Worm (Caenorhabditis elegans) whole organism, L2 larva: ENCODE measurements around the gene osta-2.
A peak's percentile ranks its signal among the peaks of the same experiment; 100 is the strongest.

Experiments
- C34F6.9 ChIP-seq: fragments of 150-350 bp; optimal IDR thresholded peaks from 2 replicates; lab custom pipeline; 2014; ENCODE audit warnings: missing biosample characterization, missing genetic modification characterization
- Y55F3AM.14 ChIP-seq: fragments of 200-800 bp; sonication (Bioruptor generic); optimal IDR thresholded peaks from 2 replicates; lab custom pipeline; 2018; ENCODE audit warnings: mild to moderate bottlenecking, missing genetic modification characterization, missing compliant biosample characterization
- ZK546.5 ChIP-seq: sonication (generic microtip); optimal IDR thresholded peaks from 2 replicates; lab custom pipeline; 2017; ENCODE audit warnings: missing biosample characterization, missing genetic modification characterization
- alr-1 ChIP-seq: fragments of 150-350 bp; optimal IDR thresholded peaks from 2 replicates; lab custom pipeline; 2014; ENCODE audit warnings: missing biosample characterization, missing genetic modification characterization
- ama-1 ChIP-seq: fragments of 150-350 bp; optimal IDR thresholded peaks from 2 replicates; lab custom pipeline; 2018; ENCODE audit warnings: inconsistent platforms
- blmp-1 ChIP-seq: sonication (generic microtip); optimal IDR thresholded peaks from 2 replicates; lab custom pipeline; 2017; ENCODE audit warnings: missing genetic modification characterization, mild to moderate bottlenecking, missing compliant biosample characterization, antibody characterized with exemption, moderate library complexity; ENCODE audit not compliant: insufficient read depth
- ceh-16 ChIP-seq: fragments of 150-350 bp; optimal IDR thresholded peaks from 2 replicates; lab custom pipeline; 2014; ENCODE audit warnings: missing biosample characterization, missing genetic modification characterization
- crh-2 ChIP-seq: sonication (generic microtip); optimal IDR thresholded peaks from 2 replicates; lab custom pipeline; 2017; ENCODE audit warnings: missing biosample characterization, missing genetic modification characterization
- dmd-4 ChIP-seq: sonication (generic microtip); optimal IDR thresholded peaks from 2 replicates; lab custom pipeline; 2017; ENCODE audit warnings: missing biosample characterization, missing genetic modification characterization
- egl-27 ChIP-seq: sonication (generic microtip); optimal IDR thresholded peaks from 3 replicates; lab custom pipeline; 2017; ENCODE audit warnings: missing biosample characterization, missing genetic modification reagents, missing genetic modification characterization
- elt-1 ChIP-seq: fragments of 150-350 bp; optimal IDR thresholded peaks from 2 replicates; lab custom pipeline; 2014; ENCODE audit warnings: missing biosample characterization, missing genetic modification characterization
- elt-3 ChIP-seq: sonication (generic microtip); optimal IDR thresholded peaks from 2 replicates; lab custom pipeline; 2017; ENCODE audit warnings: missing biosample characterization, missing genetic modification characterization
- fos-1 ChIP-seq: fragments of 150-350 bp; optimal IDR thresholded peaks from 2 replicates; lab custom pipeline; 2014; ENCODE audit warnings: missing biosample characterization, missing genetic modification characterization
- gmeb-1 ChIP-seq: fragments of 150-350 bp; optimal IDR thresholded peaks from 2 replicates; lab custom pipeline; 2014; ENCODE audit warnings: missing biosample characterization, missing genetic modification characterization
- lin-11 ChIP-seq: fragments of 150-350 bp; sonication (generic microtip); optimal IDR thresholded peaks from 2 replicates; lab custom pipeline; 2014; ENCODE audit warnings: missing biosample characterization, missing genetic modification characterization, inconsistent platforms, mixed read lengths
- lin-13 ChIP-seq: fragments of 150-350 bp; optimal IDR thresholded peaks from 2 replicates; lab custom pipeline; 2014; ENCODE audit warnings: missing biosample characterization, missing genetic modification reagents, missing genetic modification characterization
- lin-39 ChIP-seq: fragments of 150-350 bp; optimal IDR thresholded peaks from 2 replicates; lab custom pipeline; 2014; ENCODE audit warnings: missing biosample characterization, missing genetic modification reagents, missing genetic modification characterization
- lsy-2 ChIP-seq, 2 experiments: fragments of 150-350 bp in 1 of 2; sonication (generic microtip) in 1 of 2; optimal IDR thresholded peaks; 2 replicates each; lab custom pipeline; 2014 to 2017; ENCODE audit warnings: missing biosample characterization in 2 of 2, missing genetic modification characterization in 2 of 2
- mab-5 ChIP-seq: fragments of 150-350 bp; optimal IDR thresholded peaks from 2 replicates; lab custom pipeline; 2014; ENCODE audit warnings: missing biosample characterization, missing genetic modification characterization
- mdl-1 ChIP-seq, 2 experiments: fragments of 150-350 bp in 1 of 2; sonication (generic microtip) in 1 of 2; optimal IDR thresholded peaks; 2 replicates each; lab custom pipeline; 2017; ENCODE audit warnings: missing biosample characterization in 2 of 2, missing genetic modification characterization in 2 of 2
- nhr-10 ChIP-seq: sonication (generic microtip); optimal IDR thresholded peaks from 2 replicates; lab custom pipeline; 2017; ENCODE audit warnings: missing biosample characterization, missing genetic modification characterization
- nhr-11 ChIP-seq: fragments of 150-350 bp; optimal IDR thresholded peaks from 2 replicates; lab custom pipeline; 2014; ENCODE audit warnings: missing biosample characterization, missing genetic modification characterization
- nhr-21 ChIP-seq: fragments of 150-350 bp; optimal IDR thresholded peaks from 2 replicates; lab custom pipeline; 2014; ENCODE audit warnings: missing biosample characterization, missing genetic modification characterization
- nhr-23 ChIP-seq: fragments of 150-350 bp; optimal IDR thresholded peaks from 2 replicates; lab custom pipeline; 2014; ENCODE audit warnings: missing biosample characterization, missing genetic modification reagents, missing genetic modification characterization
- nhr-237 ChIP-seq: fragments of 150-350 bp; optimal IDR thresholded peaks from 2 replicates; lab custom pipeline; 2014; ENCODE audit warnings: missing biosample characterization, missing genetic modification characterization
- nhr-25 ChIP-seq: fragments of 150-350 bp; sonication (generic microtip); optimal IDR thresholded peaks from 3 replicates; lab custom pipeline; 2014; ENCODE audit warnings: missing biosample characterization, missing genetic modification characterization
- nhr-6 ChIP-seq: fragments of 150-350 bp; optimal IDR thresholded peaks from 2 replicates; lab custom pipeline; 2014; ENCODE audit warnings: missing biosample characterization, missing genetic modification characterization
- nhr-77 ChIP-seq: fragments of 150-350 bp; optimal IDR thresholded peaks from 2 replicates; lab custom pipeline; 2014; ENCODE audit warnings: missing biosample characterization, missing genetic modification characterization
- peb-1 ChIP-seq: fragments of 150-350 bp; optimal IDR thresholded peaks from 2 replicates; lab custom pipeline; 2014; ENCODE audit warnings: missing biosample characterization, missing genetic modification characterization
- sma-3 ChIP-seq: sonication (generic microtip); optimal IDR thresholded peaks from 2 replicates; lab custom pipeline; 2016; ENCODE audit warnings: missing genetic modification reagents, missing genetic modification characterization, missing compliant biosample characterization
- sma-9 ChIP-seq, 2 experiments: fragments of 150-350 bp in 1 of 2; sonication (generic microtip) in 1 of 2; optimal IDR thresholded peaks; 2 replicates each; lab custom pipeline; 2014 to 2016; ENCODE audit warnings: missing genetic modification characterization in 2 of 2, mild to moderate bottlenecking in 1 of 2, missing biosample characterization in 1 of 2, missing compliant biosample characterization in 1 of 2, missing genetic modification reagents in 1 of 2, moderate library complexity in 1 of 2
- unc-55 ChIP-seq: fragments of 150-350 bp; sonication (generic microtip); optimal IDR thresholded peaks from 3 replicates; lab custom pipeline; 2014; ENCODE audit warnings: missing biosample characterization, missing genetic modification reagents, missing genetic modification characterization
- ztf-11 ChIP-seq: sonication (generic microtip); optimal IDR thresholded peaks from 2 replicates; lab custom pipeline; 2017; ENCODE audit warnings: missing biosample characterization, missing genetic modification characterization
- ztf-4 ChIP-seq: fragments of 150-350 bp; optimal IDR thresholded peaks from 2 replicates; lab custom pipeline; 2014; ENCODE audit warnings: missing biosample characterization, missing genetic modification characterization

osta-2 gene

DNA sequence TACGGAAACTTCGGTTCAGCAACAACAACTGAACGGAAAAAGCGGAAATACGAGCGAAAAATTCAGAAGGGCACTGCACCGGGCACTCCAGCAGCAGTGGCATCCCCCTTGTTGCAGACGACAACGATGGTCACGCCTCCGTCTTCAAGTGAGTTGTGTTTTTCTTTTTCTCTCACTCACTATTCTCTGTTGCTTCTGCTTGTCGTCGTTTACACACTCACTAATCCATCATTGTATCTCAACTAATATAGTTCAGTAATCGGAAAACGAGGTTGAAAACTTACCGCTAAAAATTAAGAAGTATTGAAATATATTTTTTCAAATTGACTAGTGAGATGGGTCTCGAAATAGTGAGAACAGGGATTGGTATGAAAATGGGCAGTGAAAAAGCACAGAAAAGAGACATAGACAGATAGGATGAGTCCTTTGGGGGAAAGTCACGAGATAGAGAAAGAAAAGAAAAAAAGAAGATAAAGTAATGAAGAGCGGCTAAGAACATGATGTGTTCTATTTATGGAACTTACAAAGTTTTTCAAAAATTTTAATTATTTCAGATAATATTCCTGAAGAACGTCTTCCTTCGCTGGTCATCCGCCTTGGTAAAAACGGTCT is 44.2 kb upstream of the osta-2 start:
- TF ChIP-seq sma-9 (GFP tag; optimal IDR thresholded peaks at IDR 0.05; lab: Kevin White, UChicago) (peak; percentile 4), sma-9 (tag; optimal IDR thresholded peaks at IDR 0.05; lab: Kevin White, UChicago) (no peak), crh-2 (tag; lab: Kevin White, UChicago) (peak; percentile 39), mdl-1 (tag; optimal IDR thresholded peaks at IDR 0.05; lab: Kevin White, UChicago) (no peak), C34F6.9 (tag; lab: Kevin White, UChicago) (peak; percentile 29), lin-13 (GFP tag; lab: Kevin White, UChicago) (no peak), unc-55 (GFP tag; lab: Kevin White, UChicago) (peak; percentile 44), lsy-2 (tag; optimal IDR thresholded peaks at IDR 0.05; lab: Kevin White, UChicago) (peak in 1 of 2 experiments; percentile 49), ceh-16 (tag; lab: Kevin White, UChicago) (no peak)

DNA sequence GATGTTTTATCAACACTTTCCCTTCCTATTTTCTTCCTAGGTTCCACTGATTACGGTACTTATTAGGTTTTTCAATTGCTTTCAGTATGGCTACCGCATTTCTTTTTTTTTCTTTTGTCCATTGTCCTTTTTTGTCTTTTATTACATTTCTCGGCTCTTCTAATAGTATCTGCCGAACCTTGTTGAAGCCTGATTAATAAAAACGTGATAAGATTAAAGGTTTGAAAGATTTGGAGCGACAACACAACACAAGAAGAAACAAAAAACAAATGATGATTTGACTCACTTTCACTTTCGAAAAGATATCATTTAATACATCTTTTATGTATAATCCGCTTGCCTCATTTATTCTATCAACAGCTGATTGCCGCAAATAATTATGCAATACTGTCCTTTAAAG is 42.5 kb upstream of the osta-2 start, which contains the start of gene C25H3.15:
Gene C25H3.15, plus strand, starts transcription at position 301 of the 400 bp plus-strand sequence.
- TF ChIP-seq nhr-25 (tag; lab: Kevin White, UChicago) (no peak), dmd-4 (no peak), gmeb-1 (tag; lab: Kevin White, UChicago) (no peak), lin-39 (no peak), mdl-1 (tag; optimal IDR thresholded peaks at IDR 0.05; lab: Kevin White, UChicago) (no peak), lin-11 (tag; lab: Kevin White, UChicago) (no peak), nhr-11 (tag; lab: Kevin White, UChicago) (no peak), mab-5 (no peak), elt-1 (tag; lab: Kevin White, UChicago) (no peak), sma-9 (GFP tag; optimal IDR thresholded peaks at IDR 0.05; lab: Kevin White, UChicago) (no peak), sma-9 (tag; optimal IDR thresholded peaks at IDR 0.05; lab: Kevin White, UChicago) (no peak)

ce11 chrII:5665991-5666390 is 41.5 kb upstream of the osta-2 start, which contains the start of gene C25H3.16:
C25H3.16 (plus strand) TSS chrII:5666291.
- TF ChIP-seq crh-2 (tag; lab: Kevin White, UChicago) (no peak), fos-1 (tag; lab: Kevin White, UChicago) (no peak), nhr-77 (tag; lab: Kevin White, UChicago) (no peak), peb-1 (tag; lab: Kevin White, UChicago) (no peak), lin-39 (no peak), elt-1 (tag; lab: Kevin White, UChicago) (no peak), dmd-4 (no peak), ztf-11 (tag; lab: Kevin White, UChicago) (no peak), nhr-10 (tag; lab: Kevin White, UChicago) (no peak), ztf-4 (no peak), nhr-21 (no peak)

ce11 chrII:5667540-5667939 is 40.0 kb upstream of the osta-2 start:
- TF ChIP-seq ZK546.5 (tag; lab: Kevin White, UChicago) (no peak), unc-55 (GFP tag; lab: Kevin White, UChicago) (no peak), alr-1 (tag; lab: Kevin White, UChicago) (no peak), ama-1 (lab: Kevin White, UChicago) (no peak), elt-3 (tag; lab: Kevin White, UChicago) (no peak), blmp-1 (tag; lab: Kevin White, UChicago) (no peak), nhr-77 (tag; lab: Kevin White, UChicago) (no peak), mab-5 (no peak), nhr-23 (no peak)
- TF ChIP-seq, all 48 proteins: peak for 0

- no peak for TF ChIP-seq sma-3
- no peak for TF ChIP-seq gmeb-1 (tag; lab: Kevin White, UChicago)
- TF ChIP-seq lin-11 (tag; lab: Kevin White, UChicago) = no peak
- TF ChIP-seq alr-1 (tag; lab: Kevin White, UChicago) = no peak
- TF ChIP-seq nhr-6 (tag; lab: Kevin White, UChicago) = no peak
- TF ChIP-seq lin-39 = no peak
- TF ChIP-seq nhr-237 = no peak
- no peak for TF ChIP-seq C34F6.9 (tag; lab: Kevin White, UChicago)
- no peak for TF ChIP-seq Y55F3AM.14 (GFP tag; lab: Kevin White, UChicago)
- no peak for TF ChIP-seq nhr-21
- no peak for TF ChIP-seq egl-27
- TF ChIP-seq, all 48 proteins: peak for 0
Observed at ce11 chrII:5668830-5669229, 38.7 kb upstream of the osta-2 start, which contains the start of gene C25H3.7. C25H3.7 (minus strand) TSS chrII:5668930.
